Worm (Caenorhabditis elegans): ENCODE measurements around the gene srh-258.

ce11 chrV:15376223-15376622, 28.7 kb upstream of the srh-258 start, which contains the start of gene srh-52:
- TF ChIP-seq cog-1 (tag; optimal IDR thresholded peaks at IDR 0.05), result no peak
- no peak for TF ChIP-seq klf-2 (GFP tag; conservative IDR thresholded peaks at IDR 0.05)
- TF ChIP-seq ref-1 (GFP tag; conservative IDR thresholded peaks at IDR 0.05), result no peak
- no peak for TF ChIP-seq ztf-23 (GFP tag; IDR thresholded peaks at IDR 0.05)
- TF ChIP-seq flt-1 (GFP tag; IDR thresholded peaks at IDR 0.05), result no peak
- TF ChIP-seq T22C8.4 (GFP tag; IDR thresholded peaks at IDR 0.05), result no peak
- no peak for TF ChIP-seq ztf-29 (GFP tag; IDR thresholded peaks at IDR 0.05)
